Fruit fly (Drosophila melanogaster): ENCODE results near the gene CG34242.

DNA sequence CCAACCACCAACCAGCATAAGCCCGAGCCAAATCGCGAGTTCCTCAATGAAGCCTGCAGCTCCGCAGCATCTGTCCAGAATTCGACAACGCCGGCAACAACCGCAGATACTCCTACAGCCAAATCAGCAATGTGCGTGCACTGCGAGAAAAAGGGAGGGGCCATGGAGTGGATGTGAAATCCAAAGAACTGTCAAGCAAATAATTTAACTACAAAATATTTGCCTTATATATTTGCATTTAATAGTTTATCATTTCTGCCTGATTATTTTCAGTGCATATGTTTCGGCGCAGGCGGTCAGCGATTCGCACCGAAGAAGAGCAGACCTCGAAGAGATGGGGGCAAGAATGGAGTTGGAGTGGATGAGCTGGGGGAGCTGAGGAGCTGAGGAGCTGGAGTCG lies 17.9 kb downstream of the CG34242 start:
- TF ChIP-seq CTCF (optimal IDR thresholded peaks at IDR 0.05), result no peak
- no peak for TF ChIP-seq CG8478 (optimal IDR thresholded peaks at IDR 0.05)

Data from S2 (cell line).